Fruit fly (Drosophila melanogaster): ENCODE data around the gene Dys.

Dys gene

dm6 chr3R:19465286-19465685 is 4.4 kb downstream of the Dys start (continued):
- TF ChIP-seq bab2 (GFP tag; optimal IDR thresholded peaks at IDR 0.05) (peak; percentile 1), wek (GFP tag; optimal IDR thresholded peaks at IDR 0.05) (no peak), ro (GFP tag; IDR thresholded peaks at IDR 0.05) (no peak), slou (GFP tag; optimal IDR thresholded peaks at IDR 0.05) (no peak), Usf (GFP tag; optimal IDR thresholded peaks at IDR 0.05) (peak; percentile 28), CG14710 (tag; optimal IDR thresholded peaks at IDR 0.05) (peak; percentile 85), h (optimal IDR thresholded peaks at IDR 0.05) (no peak), CG18262 (tag; optimal IDR thresholded peaks at IDR 0.05) (peak; percentile 93), Blimp-1 (GFP tag; optimal IDR thresholded peaks at IDR 0.05) (peak; percentile 87), cwo (GFP tag; optimal IDR thresholded peaks at IDR 0.05) (peak; percentile 34), CG6813 (GFP tag; optimal IDR thresholded peaks at IDR 0.05) (peak; percentile 52), CG17912 (GFP tag; optimal IDR thresholded peaks at IDR 0.05) (no peak), Xrp1 (GFP tag; IDR thresholded peaks at IDR 0.05) (peak; percentile 85), CG4707 (GFP tag; optimal IDR thresholded peaks at IDR 0.05) (peak; percentile 4), CG13296 (GFP tag; optimal IDR thresholded peaks at IDR 0.05) (no peak), Fer2 (tag; optimal IDR thresholded peaks at IDR 0.05) (no peak), chinmo (GFP tag; IDR thresholded peaks at IDR 0.05; ENCODE audit: partially characterized antibody) (no peak), CG10654 (GFP tag; optimal IDR thresholded peaks at IDR 0.05) (peak; percentile 17), CG8281 (tag; optimal IDR thresholded peaks at IDR 0.05) (peak; percentile 16), CG8765 (GFP tag; IDR thresholded peaks at IDR 0.05) (no peak), CG3847 (GFP tag; IDR thresholded peaks at IDR 0.05) (no peak), ap (GFP tag; IDR thresholded peaks at IDR 0.05) (0 out of 2 replicates have a peak, but pooled peaks have one; percentile 4), prd (optimal IDR thresholded peaks at IDR 0.05) (no peak), prd (GFP tag; IDR thresholded peaks at IDR 0.05) (peak; percentile 79; the same call in 2 of the 3 replicates)

- no peak for TF ChIP-seq Usf (GFP tag; optimal IDR thresholded peaks at IDR 0.05)
- no peak for TF ChIP-seq CG10979 (tag; optimal IDR thresholded peaks at IDR 0.05)
- TF ChIP-seq CG17568 (GFP tag; optimal IDR thresholded peaks at IDR 0.05): no peak
- no peak for TF ChIP-seq CG3847 (GFP tag; IDR thresholded peaks at IDR 0.05)
- TF ChIP-seq ems (GFP tag; optimal IDR thresholded peaks at IDR 0.05): no peak
- no peak for TF ChIP-seq bbx (GFP tag; IDR thresholded peaks at IDR 0.05; ENCODE audit: partially characterized antibody)
- TF ChIP-seq ara (GFP tag; IDR thresholded peaks at IDR 0.05): no peak
- TF ChIP-seq jigr1 (GFP tag; IDR thresholded peaks at IDR 0.05): no peak
- no peak for TF ChIP-seq CG13775 (GFP tag; optimal IDR thresholded peaks at IDR 0.05)
- TF ChIP-seq CG12104 (GFP tag; optimal IDR thresholded peaks at IDR 0.05): no peak
- TF ChIP-seq lola (GFP tag; optimal IDR thresholded peaks at IDR 0.05): no peak
- TF ChIP-seq Tbp (GFP tag; optimal IDR thresholded peaks at IDR 0.05): no peak
- TF ChIP-seq CG13287 (GFP tag; IDR thresholded peaks at IDR 0.05; ENCODE audit: partially characterized antibody): no peak
- no peak for TF ChIP-seq repo (GFP tag; optimal IDR thresholded peaks at IDR 0.05)
- no peak for TF ChIP-seq kni (GFP tag; optimal IDR thresholded peaks at IDR 0.05)
- TF ChIP-seq ash1 (GFP tag; optimal IDR thresholded peaks at IDR 0.05): no peak
- no peak for TF ChIP-seq dan (GFP tag; IDR thresholded peaks at IDR 0.05)
- TF ChIP-seq Nf-YB (GFP tag; optimal IDR thresholded peaks at IDR 0.05): no peak
- TF ChIP-seq CG12299 (tag; optimal IDR thresholded peaks at IDR 0.05): no peak
- peak; percentile 19 for TF ChIP-seq CG16863 (GFP tag; optimal IDR thresholded peaks at IDR 0.05)
- TF ChIP-seq HLH3B (GFP tag; IDR thresholded peaks at IDR 0.05): peak; percentile 59; the same call in 1 of the 2 replicates
- no peak for TF ChIP-seq CG6765 (GFP tag; optimal IDR thresholded peaks at IDR 0.05)
- no peak for TF ChIP-seq Fer2 (tag; optimal IDR thresholded peaks at IDR 0.05)
- peak; percentile 18; the same call in 1 of the 2 replicates for TF ChIP-seq E2f1 (GFP tag; IDR thresholded peaks at IDR 0.05)
- TF ChIP-seq CG31365 (tag; optimal IDR thresholded peaks at IDR 0.05): no peak
- TF ChIP-seq slbo (GFP tag; IDR thresholded peaks at IDR 0.05): 0 out of 2 replicates have a peak, but pooled peaks have one; percentile 6
- no peak for TF ChIP-seq CG14667 (GFP tag; IDR thresholded peaks at IDR 0.05)
- TF ChIP-seq stwl (tag; optimal IDR thresholded peaks at IDR 0.05): no peak
- TF ChIP-seq shn (GFP tag; optimal IDR thresholded peaks at IDR 0.05): no peak
- no peak for TF ChIP-seq Dll (GFP tag; IDR thresholded peaks at IDR 0.05; ENCODE audit: partially characterized antibody)
These were observed 6.6 kb downstream of the Dys start for dm6 chr3R:19467464-19467863.
